Worm (Caenorhabditis elegans) whole organism, early embryonic: ENCODE results near the gene puf-7.
"Not testable (repeated sequence)": the region's sequence is repeated elsewhere in the genome, so short reads cannot be mapped to it uniquely, and the experiment has no call there.

ENCODE experiments used
- B0310.2 ChIP-seq: sonication (generic microtip); optimal IDR thresholded peaks from 2 replicates; lab custom pipeline; 2016; ENCODE audit warnings: mild to moderate bottlenecking, missing genetic modification characterization, missing compliant biosample characterization
- F13C5.2 ChIP-seq: sonication (generic microtip); optimal IDR thresholded peaks from 2 replicates; lab custom pipeline; 2017; ENCODE audit warnings: mild to moderate bottlenecking, missing genetic modification characterization, inconsistent platforms, missing compliant biosample characterization
- aly-1 ChIP-seq: sonication (generic microtip); optimal IDR thresholded peaks from 2 replicates; lab custom pipeline; 2016; ENCODE audit warnings: missing genetic modification characterization, missing compliant biosample characterization
- ama-1 ChIP-seq: fragments of 150-350 bp; optimal IDR thresholded peaks from 2 replicates; lab custom pipeline; 2014
- ceh-13 ChIP-seq: fragments of 200-800 bp; sonication (Bioruptor generic); optimal IDR thresholded peaks from 2 replicates; lab custom pipeline; 2018; ENCODE audit warnings: mild to moderate bottlenecking, missing genetic modification characterization, missing compliant biosample characterization
- ceh-36 ChIP-seq: sonication (generic microtip); optimal IDR thresholded peaks from 2 replicates; lab custom pipeline; 2016; ENCODE audit warnings: missing genetic modification characterization, inconsistent platforms, missing compliant biosample characterization
- ets-7 ChIP-seq: sonication (generic microtip); optimal IDR thresholded peaks from 2 replicates; lab custom pipeline; 2016; ENCODE audit warnings: missing genotype, missing genetic modification characterization, missing compliant biosample characterization
- flt-1 ChIP-seq: fragments of 200-800 bp; sonication (Bioruptor generic); IDR thresholded peaks from 2 replicates; pipeline ENCODE4 v1.3.6; 2022; ENCODE audit warnings: missing genetic modification characterization, missing compliant biosample characterization
- hmbx-1 ChIP-seq: sonication (generic microtip); optimal IDR thresholded peaks from 2 replicates; lab custom pipeline; 2016; ENCODE audit warnings: mild to moderate bottlenecking, missing genetic modification characterization, missing compliant biosample characterization
- hmg-4 ChIP-seq: fragments of 200-800 bp; sonication (Bioruptor generic); optimal IDR thresholded peaks from 2 replicates; lab custom pipeline; 2018; ENCODE audit warnings: mild to moderate bottlenecking, missing genetic modification characterization, missing compliant biosample characterization
- hnd-1 ChIP-seq: sonication (generic microtip); optimal IDR thresholded peaks from 2 replicates; lab custom pipeline; 2016; ENCODE audit warnings: missing genetic modification characterization, missing compliant biosample characterization
- pes-1 ChIP-seq: fragments of 200-800 bp; sonication (Bioruptor generic); IDR thresholded peaks from 2 replicates; pipeline ENCODE4 v1.3.6; 2022; ENCODE audit warnings: missing genetic modification reagents, missing genetic modification characterization, missing compliant biosample characterization
- scrt-1 ChIP-seq: fragments of 200-800 bp; sonication (Bioruptor generic); IDR thresholded peaks from 2 replicates; pipeline ENCODE4 v1.3.6; 2022; ENCODE audit warnings: missing genetic modification characterization, missing compliant biosample characterization
- sea-1 ChIP-seq: fragments of 200-800 bp; sonication (Bioruptor generic); conservative IDR thresholded peaks from 2 replicates; pipeline ENCODE4 v1.3.6; 2022; ENCODE audit warnings: missing genetic modification characterization, missing compliant biosample characterization
- tbx-11 ChIP-seq: fragments of 200-800 bp; sonication (Bioruptor generic); IDR thresholded peaks from 2 replicates; pipeline ENCODE4 v1.3.6; 2022; ENCODE audit warnings: missing genetic modification characterization, missing compliant biosample characterization
- tbx-37 ChIP-seq: fragments of 200-800 bp; sonication (Bioruptor generic); conservative IDR thresholded peaks from 2 replicates; pipeline ENCODE4 v1.3.6; 2022; ENCODE audit warnings: missing genetic modification reagents, missing genetic modification characterization, missing compliant biosample characterization
- tra-4 ChIP-seq: sonication (generic microtip); optimal IDR thresholded peaks from 2 replicates; lab custom pipeline; 2017; ENCODE audit warnings: missing genetic modification characterization, missing compliant biosample characterization

The puf-7 gene

DNA sequence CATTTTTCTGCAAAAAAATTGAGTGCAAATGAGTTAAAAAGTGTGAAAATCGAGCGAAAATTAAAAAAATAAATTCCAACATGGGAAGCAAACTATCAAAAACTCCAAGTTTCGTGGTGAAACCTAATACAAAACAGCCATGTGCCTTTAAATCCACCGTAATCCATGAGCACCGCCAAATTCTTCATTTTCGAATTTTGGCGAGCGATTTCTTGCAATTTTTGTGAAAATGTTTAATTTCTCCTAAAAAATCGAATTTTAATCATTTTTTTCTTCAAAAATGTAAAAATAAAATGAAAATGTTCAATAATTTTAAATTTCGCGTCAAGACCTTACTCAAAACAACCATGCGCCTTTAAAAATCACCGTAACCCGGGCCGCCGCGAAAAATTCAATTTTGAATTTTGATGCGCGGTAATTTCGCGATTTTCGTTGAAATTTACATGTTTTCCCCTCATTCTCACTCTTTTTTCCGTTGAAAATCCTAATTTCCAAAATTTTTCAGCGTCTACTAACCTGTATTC, at the start of gene puf-7, which contains the start of gene snpc-3.1:
Gene puf-7 (plus strand): TSS at position 506 of the 524 bp plus-strand sequence.
Gene snpc-3.1 (minus strand): TSS at position 51 of the 524 bp plus-strand sequence.
- not testable (repeated sequence) for TF ChIP-seq B0310.2 (tag; lab: Kevin White, UChicago); hnd-1; flt-1

DNA sequence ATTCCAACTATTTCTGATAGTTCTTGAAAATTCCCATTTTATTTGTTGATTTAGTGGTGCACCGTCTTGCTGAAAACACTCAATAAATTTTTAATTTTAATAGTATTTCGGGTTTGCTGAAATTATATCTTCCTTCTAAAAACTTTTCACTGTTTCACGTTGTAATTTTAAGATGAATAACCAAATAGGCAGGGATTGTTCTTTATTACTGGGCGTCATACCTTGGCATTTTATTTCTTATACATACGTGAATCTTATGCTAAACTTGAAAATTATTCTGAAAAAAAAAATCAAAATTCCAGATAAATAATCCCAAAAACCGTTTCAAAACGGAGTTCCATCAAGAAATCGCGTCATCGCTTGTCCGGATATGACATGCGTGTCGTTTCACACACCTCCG, 47.8 kb upstream of the puf-7 start, which contains the start of gene mgl-3:
Gene mgl-3 (plus strand): TSS at position 301 of the 400 bp plus-strand sequence.
- TF ChIP-seq pes-1 (GFP tag; lab: Robert Waterston, UW): no peak
- TF ChIP-seq aly-1 (tag; lab: Kevin White, UChicago): no peak
- TF ChIP-seq tbx-11 (GFP tag; lab: Robert Waterston, UW): no peak
- TF ChIP-seq B0310.2 (tag; lab: Kevin White, UChicago): no peak
- no peak for TF ChIP-seq ama-1 (lab: Kevin White, UChicago)
- TF ChIP-seq ceh-36 (tag; lab: Kevin White, UChicago): no peak
- no peak for TF ChIP-seq flt-1
- TF ChIP-seq hnd-1: no peak
- TF ChIP-seq scrt-1 (GFP tag; lab: Robert Waterston, UW): no peak
- TF ChIP-seq tbx-37 (GFP tag; lab: Robert Waterston, UW): no peak
- no peak for TF ChIP-seq tra-4 (tag; lab: Kevin White, UChicago)
- no peak for TF ChIP-seq hmg-4 (GFP tag; lab: Kevin White, UChicago)
- TF ChIP-seq sea-1 (GFP tag; lab: Robert Waterston, UW): no peak
- TF ChIP-seq ceh-13 (GFP tag; lab: Kevin White, UChicago): no peak
- no peak for TF ChIP-seq ets-7 (tag; lab: Kevin White, UChicago)
- TF ChIP-seq hmbx-1 (tag; lab: Kevin White, UChicago): no peak

DNA sequence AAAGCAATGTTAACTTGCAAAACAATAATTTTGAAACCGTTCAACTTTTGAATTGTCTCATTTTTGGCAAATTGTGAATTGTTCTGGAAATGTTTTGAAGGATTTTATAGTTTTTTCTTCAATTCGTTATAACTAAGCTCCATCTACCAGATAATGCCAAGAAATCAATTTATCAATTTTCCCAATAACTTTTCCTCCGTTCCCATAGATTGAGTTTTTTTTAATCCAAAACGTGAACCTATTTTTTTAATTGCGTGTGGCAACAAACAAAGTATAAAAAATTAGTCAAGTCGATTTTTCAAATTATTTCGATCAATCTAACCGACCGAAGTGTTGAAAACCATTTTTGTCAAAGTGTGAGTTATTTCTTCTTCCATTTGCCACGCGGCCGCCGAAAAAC, 33.8 kb upstream of the puf-7 start, which contains the start of gene Y4C6A.4:
Gene Y4C6A.4 (plus strand): TSS at position 301 of the 400 bp plus-strand sequence.
- TF ChIP-seq scrt-1 (GFP tag; lab: Robert Waterston, UW) (no peak), ets-7 (tag; lab: Kevin White, UChicago) (no peak), hmg-4 (GFP tag; lab: Kevin White, UChicago) (no peak), sea-1 (GFP tag; lab: Robert Waterston, UW) (no peak), aly-1 (tag; lab: Kevin White, UChicago) (no peak), hmbx-1 (tag; lab: Kevin White, UChicago) (no peak), F13C5.2 (no peak), ceh-13 (GFP tag; lab: Kevin White, UChicago) (no peak), flt-1 (no peak), B0310.2 (tag; lab: Kevin White, UChicago) (no peak), tra-4 (tag; lab: Kevin White, UChicago) (no peak), hnd-1 (no peak), ama-1 (lab: Kevin White, UChicago) (no peak), ceh-36 (tag; lab: Kevin White, UChicago) (no peak), tbx-37 (GFP tag; lab: Robert Waterston, UW) (no peak), pes-1 (GFP tag; lab: Robert Waterston, UW) (no peak), tbx-11 (GFP tag; lab: Robert Waterston, UW) (no peak)

DNA sequence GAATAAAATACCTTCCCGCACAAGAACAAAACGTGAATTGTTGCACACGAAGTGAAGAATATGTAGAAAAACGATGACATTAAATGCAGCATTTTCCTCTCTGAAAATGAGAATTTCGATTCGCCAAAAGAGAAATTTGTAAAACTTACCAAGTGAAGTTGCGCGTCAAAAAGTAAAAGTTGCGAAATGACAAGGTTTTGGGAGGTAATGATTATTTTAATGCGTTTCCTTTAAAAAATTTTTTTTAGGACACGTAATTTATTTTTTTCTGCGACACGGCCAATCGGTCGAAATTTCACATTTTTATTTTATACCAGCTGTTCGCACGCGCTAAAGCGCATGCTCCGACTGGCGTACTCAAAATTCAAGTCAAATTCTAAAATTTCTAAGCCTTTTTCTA, 30.5 kb upstream of the puf-7 start, which contains the start of gene Y4C6A.3:
Gene Y4C6A.3 (minus strand): TSS at position 101 of the 400 bp plus-strand sequence.
- TF ChIP-seq hmbx-1 (tag; lab: Kevin White, UChicago); pes-1 (GFP tag; lab: Robert Waterston, UW); ceh-36 (tag; lab: Kevin White, UChicago): not testable (repeated sequence)

DNA sequence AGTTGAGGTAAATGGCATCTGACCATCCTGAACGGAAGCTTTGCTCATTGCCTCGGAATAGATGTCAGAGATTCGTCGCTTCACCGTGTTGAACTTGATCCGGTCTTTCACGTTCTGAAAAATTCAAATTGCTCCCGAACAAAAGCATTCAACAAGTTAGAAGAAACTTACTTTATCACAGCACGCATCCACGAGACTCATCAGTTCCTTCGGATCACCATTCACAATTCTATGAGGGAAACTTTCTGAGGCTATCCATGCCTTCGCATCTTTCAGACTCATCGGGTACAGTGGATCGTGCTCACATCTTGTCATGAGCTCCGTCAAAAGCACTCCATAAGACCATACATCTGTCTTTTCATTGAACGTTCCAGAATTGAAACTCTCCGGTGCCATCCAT, 23.7 kb upstream of the puf-7 start:
- TF ChIP-seq hmg-4 (GFP tag; lab: Kevin White, UChicago) (no peak), tbx-37 (GFP tag; lab: Robert Waterston, UW) (no peak), flt-1 (no peak), pes-1 (GFP tag; lab: Robert Waterston, UW) (no peak), hnd-1 (no peak), sea-1 (GFP tag; lab: Robert Waterston, UW) (no peak), hmbx-1 (tag; lab: Kevin White, UChicago) (no peak), B0310.2 (tag; lab: Kevin White, UChicago) (no peak), tbx-11 (GFP tag; lab: Robert Waterston, UW) (no peak), F13C5.2 (no peak), ceh-13 (GFP tag; lab: Kevin White, UChicago) (no peak), ceh-36 (tag; lab: Kevin White, UChicago) (no peak), ets-7 (tag; lab: Kevin White, UChicago) (no peak), tra-4 (tag; lab: Kevin White, UChicago) (no peak), ama-1 (lab: Kevin White, UChicago) (no peak)

DNA sequence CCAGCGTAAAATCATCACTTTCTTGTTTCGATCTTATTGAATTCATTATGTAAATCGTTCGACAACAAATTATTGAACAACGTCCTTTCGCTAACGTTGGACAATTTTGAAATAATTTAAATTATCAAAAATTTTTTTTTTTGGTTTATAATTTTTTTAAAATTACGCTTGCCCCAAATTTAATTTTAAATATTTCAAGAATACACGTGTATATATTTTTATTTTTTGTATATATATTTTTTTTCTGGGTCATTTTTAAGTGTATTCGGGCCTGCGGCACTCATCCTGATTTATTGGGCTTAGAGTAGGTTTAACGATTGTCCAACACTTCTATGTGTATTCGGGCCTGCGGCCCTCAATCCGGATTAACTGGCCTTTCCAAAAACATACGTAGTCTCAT, 22.1 kb upstream of the puf-7 start, which contains the start of gene Y52D5A.2:
Gene Y52D5A.2 (minus strand): TSS at position 101 of the 400 bp plus-strand sequence.
- TF ChIP-seq ceh-36 (tag; lab: Kevin White, UChicago); hmbx-1 (tag; lab: Kevin White, UChicago); hmg-4 (GFP tag; lab: Kevin White, UChicago): not testable (repeated sequence)

DNA sequence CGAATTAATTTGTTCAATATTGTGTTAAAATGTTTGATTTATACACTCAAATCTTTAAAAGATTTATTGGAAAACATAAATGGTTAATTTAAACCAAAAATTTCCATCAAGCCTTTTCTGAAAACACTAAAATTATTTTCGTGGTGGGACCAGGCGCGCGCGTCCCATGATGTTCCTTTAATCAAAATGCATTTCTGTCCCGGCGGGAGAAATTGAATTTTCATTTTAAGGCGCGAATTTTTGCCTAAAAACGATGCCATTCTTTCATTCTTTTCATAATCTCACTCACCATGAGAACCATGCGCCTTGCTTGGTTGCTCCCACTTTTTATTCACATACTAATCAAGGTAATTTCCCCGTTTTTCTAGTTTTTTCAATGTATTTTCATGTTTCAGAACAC, 16.8 kb upstream of the puf-7 start, which contains the start of gene rme-2:
Gene rme-2 (plus strand): TSS at position 288 of the 400 bp plus-strand sequence.
- TF ChIP-seq scrt-1 (GFP tag; lab: Robert Waterston, UW): no peak
- TF ChIP-seq B0310.2 (tag; lab: Kevin White, UChicago): no peak
- no peak for TF ChIP-seq tbx-11 (GFP tag; lab: Robert Waterston, UW)
- no peak for TF ChIP-seq flt-1
- no peak for TF ChIP-seq ceh-36 (tag; lab: Kevin White, UChicago)
- no peak for TF ChIP-seq tra-4 (tag; lab: Kevin White, UChicago)
- TF ChIP-seq hmbx-1 (tag; lab: Kevin White, UChicago): no peak
- TF ChIP-seq aly-1 (tag; lab: Kevin White, UChicago): no peak
- no peak for TF ChIP-seq F13C5.2
- TF ChIP-seq hnd-1: no peak
- no peak for TF ChIP-seq ets-7 (tag; lab: Kevin White, UChicago)
